Worm (Caenorhabditis elegans): ENCODE data around the gene Y73B6BL.29.

Gene Y73B6BL.29

DNA sequence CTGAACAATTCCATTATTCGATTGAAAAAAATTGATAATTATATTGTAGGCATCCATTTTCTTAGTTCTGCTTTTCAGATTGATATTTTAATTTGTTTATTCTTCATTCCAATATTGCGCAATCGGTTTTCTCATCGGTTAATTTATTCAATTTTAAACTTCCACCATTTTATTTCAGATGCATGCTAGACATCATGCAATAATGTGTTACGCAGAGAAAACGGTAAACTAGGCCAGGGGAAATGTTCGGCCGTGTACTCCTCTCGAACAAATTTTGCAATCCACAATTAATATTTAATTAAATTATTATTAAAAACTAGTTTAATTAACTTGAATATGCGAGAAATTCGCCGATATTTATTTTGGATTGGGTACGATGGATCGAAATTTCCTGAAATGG, at the start of gene Y73B6BL.29:
Gene Y73B6BL.29, plus strand, starts transcription at position 263 of the 400 bp plus-strand sequence.
- TF ChIP-seq ama-1 (optimal IDR thresholded peaks at IDR 0.05): no peak
- TF ChIP-seq tra-4 (tag; optimal IDR thresholded peaks at IDR 0.05): no peak
- peak; percentile 9 for TF ChIP-seq F13C5.2 (tag; optimal IDR thresholded peaks at IDR 0.05)
- TF ChIP-seq tbx-37 (GFP tag; conservative IDR thresholded peaks at IDR 0.05): peak; percentile 81
- TF ChIP-seq hmbx-1 (tag; optimal IDR thresholded peaks at IDR 0.05): peak; percentile 25
- peak; percentile 53; the same call in 1 of the 2 replicates for TF ChIP-seq pes-1 (GFP tag; IDR thresholded peaks at IDR 0.05)
- no peak for TF ChIP-seq ceh-13 (GFP tag; optimal IDR thresholded peaks at IDR 0.05)

DNA sequence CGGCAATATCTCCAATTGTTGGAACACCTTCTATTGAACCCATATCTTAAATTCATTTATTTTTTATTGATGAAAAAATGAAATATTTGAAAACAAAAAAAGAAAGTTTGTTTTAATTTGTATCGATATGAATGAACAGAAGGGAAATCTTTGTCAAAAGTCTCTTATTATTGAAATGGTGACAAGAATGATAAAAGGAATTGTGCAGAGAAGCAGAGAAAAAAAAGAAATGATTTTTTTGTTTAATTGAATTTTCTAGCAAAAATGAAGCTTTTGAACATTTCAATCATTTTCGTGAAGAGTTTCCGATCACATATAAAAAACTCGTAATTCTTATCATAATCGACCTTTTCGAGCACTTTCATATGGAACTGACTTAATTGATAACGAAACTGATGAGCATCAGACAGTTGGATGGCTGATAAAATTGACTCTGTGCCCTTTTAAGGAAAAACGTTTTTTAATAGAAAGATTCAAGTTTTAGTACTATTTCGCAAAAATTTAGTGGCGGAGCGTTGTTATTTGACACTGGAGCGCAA, 46.0 kb upstream of the Y73B6BL.29 start, which contains the start of the genes aat-4 and T13A10.1:
Gene aat-4, minus strand, starts transcription at position 51 of the 539 bp plus-strand sequence.
Gene T13A10.1, plus strand, starts transcription at position 411 of the 539 bp plus-strand sequence.
- TF ChIP-seq F13C5.2 (tag; optimal IDR thresholded peaks at IDR 0.05) (no peak), pes-1 (GFP tag; IDR thresholded peaks at IDR 0.05) (no peak), ama-1 (optimal IDR thresholded peaks at IDR 0.05) (no peak), scrt-1 (GFP tag; IDR thresholded peaks at IDR 0.05) (no peak), aly-1 (tag; optimal IDR thresholded peaks at IDR 0.05) (no peak), tbx-11 (GFP tag; IDR thresholded peaks at IDR 0.05) (no peak), hmg-4 (GFP tag; optimal IDR thresholded peaks at IDR 0.05) (no peak), hmbx-1 (tag; optimal IDR thresholded peaks at IDR 0.05) (no peak), ceh-13 (GFP tag; optimal IDR thresholded peaks at IDR 0.05) (no peak), flt-1 (GFP tag; IDR thresholded peaks at IDR 0.05) (no peak), tra-4 (tag; optimal IDR thresholded peaks at IDR 0.05) (no peak), B0310.2 (tag; optimal IDR thresholded peaks at IDR 0.05) (no peak), tbx-37 (GFP tag; conservative IDR thresholded peaks at IDR 0.05) (no peak), sea-1 (GFP tag; conservative IDR thresholded peaks at IDR 0.05) (no peak), ceh-36 (tag; optimal IDR thresholded peaks at IDR 0.05) (no peak)

DNA sequence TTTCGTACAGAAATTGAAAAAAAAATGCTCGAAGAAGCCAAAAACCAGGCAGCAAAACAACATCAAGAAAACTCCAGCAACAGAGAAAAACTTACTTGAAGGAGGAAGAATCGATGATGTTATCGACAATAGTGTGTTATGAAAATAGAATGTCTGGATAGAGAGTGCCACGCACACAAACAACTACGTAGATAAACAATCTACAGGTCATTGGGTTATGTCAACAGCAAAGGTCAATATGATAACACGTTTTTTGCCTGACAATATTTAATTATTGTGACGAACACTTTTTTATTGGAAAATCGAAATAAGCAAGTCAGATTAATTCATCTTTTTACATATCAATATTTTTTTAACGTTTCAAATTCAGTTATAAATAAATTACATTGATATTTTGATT, 42.3 kb upstream of the Y73B6BL.29 start, which contains the start of gene sams-5:
Gene sams-5, minus strand, starts transcription at position 131 of the 400 bp plus-strand sequence.
- TF ChIP-seq B0310.2 (tag; optimal IDR thresholded peaks at IDR 0.05) (no peak), tra-4 (tag; optimal IDR thresholded peaks at IDR 0.05) (no peak), scrt-1 (GFP tag; IDR thresholded peaks at IDR 0.05) (no peak), hnd-1 (tag; optimal IDR thresholded peaks at IDR 0.05) (no peak), ceh-13 (GFP tag; optimal IDR thresholded peaks at IDR 0.05) (no peak), ets-7 (tag; optimal IDR thresholded peaks at IDR 0.05) (no peak), flt-1 (GFP tag; IDR thresholded peaks at IDR 0.05) (no peak), hmg-4 (GFP tag; optimal IDR thresholded peaks at IDR 0.05) (no peak)

DNA sequence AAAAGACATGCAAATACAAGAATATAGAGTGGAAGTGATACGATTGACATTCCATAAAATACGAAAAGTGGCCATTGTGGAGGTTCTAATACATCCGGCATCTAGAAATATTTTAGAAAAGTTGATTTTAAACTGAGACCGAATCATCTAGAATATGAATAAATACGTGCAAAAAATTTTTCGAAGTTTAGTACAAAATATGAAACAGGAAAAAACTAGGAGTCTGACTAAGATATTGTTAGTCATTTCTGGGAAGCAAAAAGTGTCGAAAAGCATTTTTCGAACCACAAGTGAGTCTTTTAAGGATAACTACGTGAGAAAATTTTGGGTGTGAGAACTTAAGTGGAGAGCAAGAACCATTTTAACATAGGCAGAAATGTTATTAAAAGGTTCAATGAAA, 39.6 kb upstream of the Y73B6BL.29 start, which contains the start of gene srv-32:
Gene srv-32, minus strand, starts transcription at position 101 of the 400 bp plus-strand sequence.
- TF ChIP-seq tbx-37 (GFP tag; conservative IDR thresholded peaks at IDR 0.05) (no peak), ceh-36 (tag; optimal IDR thresholded peaks at IDR 0.05) (no peak), tra-4 (tag; optimal IDR thresholded peaks at IDR 0.05) (no peak), aly-1 (tag; optimal IDR thresholded peaks at IDR 0.05) (no peak), hnd-1 (tag; optimal IDR thresholded peaks at IDR 0.05) (no peak), flt-1 (GFP tag; IDR thresholded peaks at IDR 0.05) (no peak), ets-7 (tag; optimal IDR thresholded peaks at IDR 0.05) (no peak), tbx-11 (GFP tag; IDR thresholded peaks at IDR 0.05) (no peak), hmg-4 (GFP tag; optimal IDR thresholded peaks at IDR 0.05) (no peak), ceh-13 (GFP tag; optimal IDR thresholded peaks at IDR 0.05) (no peak), sea-1 (GFP tag; conservative IDR thresholded peaks at IDR 0.05) (no peak), ama-1 (optimal IDR thresholded peaks at IDR 0.05) (no peak), scrt-1 (GFP tag; IDR thresholded peaks at IDR 0.05) (no peak), pes-1 (GFP tag; IDR thresholded peaks at IDR 0.05) (no peak), F13C5.2 (tag; optimal IDR thresholded peaks at IDR 0.05) (no peak), hmbx-1 (tag; optimal IDR thresholded peaks at IDR 0.05) (no peak), B0310.2 (tag; optimal IDR thresholded peaks at IDR 0.05) (no peak)

DNA sequence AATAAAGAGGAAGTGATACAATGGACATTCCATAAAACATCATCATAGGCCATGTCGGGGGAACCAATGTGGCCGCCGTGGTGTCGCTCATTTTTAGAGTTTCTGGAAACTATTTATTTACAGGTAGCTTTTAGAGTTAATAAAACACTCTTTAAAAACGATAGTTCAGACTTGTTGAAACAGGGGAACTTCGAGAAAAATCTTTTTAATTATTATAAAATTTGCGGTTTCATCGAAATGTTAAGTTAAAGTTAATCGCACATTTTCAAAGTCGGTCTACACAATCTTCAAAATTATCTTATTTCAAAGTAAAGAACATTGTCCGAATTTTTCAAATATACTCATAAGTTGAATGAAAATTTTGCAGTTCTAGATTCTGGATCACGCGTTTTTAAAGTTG, 37.5 kb upstream of the Y73B6BL.29 start, which contains the start of gene ops-1:
Gene ops-1, minus strand, starts transcription at position 101 of the 400 bp plus-strand sequence.
- TF ChIP-seq B0310.2 (tag; optimal IDR thresholded peaks at IDR 0.05) (no peak), hmbx-1 (tag; optimal IDR thresholded peaks at IDR 0.05) (no peak), ets-7 (tag; optimal IDR thresholded peaks at IDR 0.05) (no peak)

DNA sequence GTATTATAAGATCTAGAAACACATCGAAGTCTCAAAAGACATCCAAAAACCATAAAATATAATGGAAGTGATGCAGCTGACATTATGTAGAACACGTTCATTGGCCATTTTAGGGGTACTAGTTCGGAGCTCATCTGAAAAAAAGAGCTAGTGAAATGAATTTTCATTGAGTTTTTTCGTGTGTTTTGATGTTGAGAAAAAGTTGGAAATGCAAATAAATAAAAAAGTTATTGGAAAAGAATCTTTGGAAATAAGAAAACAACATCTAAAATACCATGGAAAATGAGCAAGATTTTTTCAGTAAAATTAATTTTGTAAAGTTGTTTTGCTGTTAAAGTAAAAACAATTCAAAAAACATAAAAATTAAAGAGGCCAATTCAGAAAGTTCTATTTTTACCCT, 31.0 kb upstream of the Y73B6BL.29 start, which contains the start of gene srv-24:
Gene srv-24, minus strand, starts transcription at position 101 of the 400 bp plus-strand sequence.
- no peak for TF ChIP-seq scrt-1 (GFP tag; IDR thresholded peaks at IDR 0.05)
- no peak for TF ChIP-seq hmg-4 (GFP tag; optimal IDR thresholded peaks at IDR 0.05)

DNA sequence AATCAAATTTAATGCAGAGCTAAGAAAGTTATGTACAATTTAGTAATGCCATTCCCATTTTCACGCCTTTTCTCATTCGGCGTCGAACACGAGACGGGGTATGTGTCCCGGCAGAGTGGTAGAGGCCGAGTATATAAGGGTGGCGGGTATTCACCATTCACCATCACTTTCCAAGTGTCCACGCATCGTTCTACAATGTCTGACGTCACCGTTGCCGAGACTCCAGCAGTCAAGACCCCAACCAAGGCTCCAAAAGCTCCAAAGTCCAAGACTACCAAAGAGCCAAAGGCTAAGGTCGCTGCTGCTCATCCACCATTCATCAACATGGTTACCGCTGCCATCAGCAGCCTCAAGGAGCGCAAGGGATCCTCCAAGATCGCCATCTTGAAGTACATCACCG, 27.6 kb upstream of the Y73B6BL.29 start, which contains the start of gene hil-2:
Gene hil-2, plus strand, starts transcription at position 160 of the 400 bp plus-strand sequence.
- TF ChIP-seq ama-1 (optimal IDR thresholded peaks at IDR 0.05) (peak; percentile 93), tbx-11 (GFP tag; IDR thresholded peaks at IDR 0.05) (0 out of 2 replicates have a peak, but pooled peaks have one; percentile 13), ceh-36 (tag; optimal IDR thresholded peaks at IDR 0.05) (no peak), F13C5.2 (tag; optimal IDR thresholded peaks at IDR 0.05) (no peak), flt-1 (GFP tag; IDR thresholded peaks at IDR 0.05) (peak; percentile 53; the same call in 1 of the 2 replicates), sea-1 (GFP tag; conservative IDR thresholded peaks at IDR 0.05) (0 out of 2 replicates have a peak, but pooled peaks have one; percentile 37)

DNA sequence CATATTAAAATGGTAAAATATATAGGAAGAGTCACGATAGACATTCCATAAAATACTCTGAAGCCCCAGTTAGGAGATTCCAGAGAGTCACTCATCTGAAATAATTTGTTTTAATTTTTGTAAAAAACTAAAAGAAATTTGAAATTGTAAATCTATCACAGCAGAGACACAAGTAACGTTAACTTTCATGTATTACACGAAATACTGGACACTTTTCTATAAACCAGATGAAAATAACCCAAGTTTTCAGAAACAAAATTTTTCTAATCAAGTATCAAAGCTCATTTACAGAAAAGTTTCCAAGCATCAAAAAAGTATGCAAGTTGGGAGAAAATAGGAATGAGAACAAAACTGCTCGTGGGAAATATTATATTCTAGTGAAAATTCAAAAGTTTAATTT, 23.5 kb upstream of the Y73B6BL.29 start, which contains the start of gene srv-27:
Gene srv-27, minus strand, starts transcription at position 101 of the 400 bp plus-strand sequence.
- TF ChIP-seq hnd-1 (tag; optimal IDR thresholded peaks at IDR 0.05): no peak
- TF ChIP-seq F13C5.2 (tag; optimal IDR thresholded peaks at IDR 0.05): no peak
- no peak for TF ChIP-seq sea-1 (GFP tag; conservative IDR thresholded peaks at IDR 0.05)
- no peak for TF ChIP-seq scrt-1 (GFP tag; IDR thresholded peaks at IDR 0.05)
- no peak for TF ChIP-seq tra-4 (tag; optimal IDR thresholded peaks at IDR 0.05)
- TF ChIP-seq B0310.2 (tag; optimal IDR thresholded peaks at IDR 0.05): no peak
- TF ChIP-seq ets-7 (tag; optimal IDR thresholded peaks at IDR 0.05): no peak
- no peak for TF ChIP-seq flt-1 (GFP tag; IDR thresholded peaks at IDR 0.05)
- no peak for TF ChIP-seq ceh-13 (GFP tag; optimal IDR thresholded peaks at IDR 0.05)
- TF ChIP-seq hmbx-1 (tag; optimal IDR thresholded peaks at IDR 0.05): no peak

Data from whole organism, early embryonic.